Fruit fly (Drosophila melanogaster): ENCODE measurements around the gene chico.
A peak's percentile ranks its signal among the peaks of the same experiment; 100 is the strongest.

The chico gene

dm6 chr2L:10220501-10221386 is 26.1 kb downstream of the chico start, which contains the start of the genes Npc1a and Prosalpha6 (continued):
- peak; percentile 77 for TF ChIP-seq CG8290 (GFP tag; optimal IDR thresholded peaks at IDR 0.05)
- peak; percentile 72 to 82 for TF ChIP-seq CG8290 (tag; optimal IDR thresholded peaks at IDR 0.05)
- 0 out of 3 replicates have a peak, but pooled peaks have one; percentile 56 for TF ChIP-seq CG7963 (GFP tag; IDR thresholded peaks at IDR 0.05; ENCODE audit: partially characterized antibody)
- TF ChIP-seq bowl (GFP tag; IDR thresholded peaks at IDR 0.05), result no peak
- peak; percentile 6 for TF ChIP-seq CG33557 (GFP tag; optimal IDR thresholded peaks at IDR 0.05)
- peak; percentile 72 for TF ChIP-seq nmo (GFP tag; optimal IDR thresholded peaks at IDR 0.05)
- TF ChIP-seq CG18262 (tag; optimal IDR thresholded peaks at IDR 0.05), result peak; percentile 32
- no peak for TF ChIP-seq CoRest (tag; optimal IDR thresholded peaks at IDR 0.05)
- TF ChIP-seq mam (GFP tag; optimal IDR thresholded peaks at IDR 0.05), result peak; percentile 1
- no peak for TF ChIP-seq PHDP (tag; optimal IDR thresholded peaks at IDR 0.05)
- TF ChIP-seq schlank (tag; optimal IDR thresholded peaks at IDR 0.05), result no peak
- no peak for TF ChIP-seq bab2 (GFP tag; optimal IDR thresholded peaks at IDR 0.05)
- no peak for TF ChIP-seq cwo (GFP tag; optimal IDR thresholded peaks at IDR 0.05)
- no peak for TF ChIP-seq CkIIα-i1 (GFP tag; IDR thresholded peaks at IDR 0.05)
- TF ChIP-seq B-H2 (GFP tag; optimal IDR thresholded peaks at IDR 0.05), result no peak
- no peak for TF ChIP-seq CG2129 (GFP tag; IDR thresholded peaks at IDR 0.05; ENCODE audit: partially characterized antibody)
- TF ChIP-seq CG18764 (GFP tag; optimal IDR thresholded peaks at IDR 0.05), result no peak
- TF ChIP-seq fru (optimal IDR thresholded peaks at IDR 0.05), result no peak
- peak; percentile 47 for TF ChIP-seq CG8924 (tag; optimal IDR thresholded peaks at IDR 0.05)
- TF ChIP-seq lbe (GFP tag; optimal IDR thresholded peaks at IDR 0.05), result no peak
- peak; percentile 57; the same call in 1 of the 2 replicates for TF ChIP-seq ato (GFP tag; IDR thresholded peaks at IDR 0.05; ENCODE audit: partially characterized antibody)
- TF ChIP-seq vnd (GFP tag; IDR thresholded peaks at IDR 0.05; ENCODE audit: partially characterized antibody), result peak; percentile 59; the same call in 1 of the 3 replicates
- no peak for TF ChIP-seq Hand (GFP tag; optimal IDR thresholded peaks at IDR 0.05)
- peak; percentile 28 for TF ChIP-seq CG13775 (GFP tag; optimal IDR thresholded peaks at IDR 0.05)
- TF ChIP-seq Hr51 (GFP tag; optimal IDR thresholded peaks at IDR 0.05), result no peak
- TF ChIP-seq YL-1 (GFP tag; optimal IDR thresholded peaks at IDR 0.05), result no peak
- peak; percentile 91; the same call in 2 of the 3 replicates for TF ChIP-seq CG11560 (tag; IDR thresholded peaks at IDR 0.05)
- TF ChIP-seq CG14441 (GFP tag; IDR thresholded peaks at IDR 0.05), result no peak
- no peak for TF ChIP-seq CG7271 (tag; optimal IDR thresholded peaks at IDR 0.05)
- no peak for TF ChIP-seq Ravus (GFP tag; IDR thresholded peaks at IDR 0.05)
- TF ChIP-seq btn (GFP tag; optimal IDR thresholded peaks at IDR 0.05), result no peak
- TF ChIP-seq Rfx (GFP tag; IDR thresholded peaks at IDR 0.05), result no peak
- TF ChIP-seq fu2 (GFP tag; optimal IDR thresholded peaks at IDR 0.05), result no peak
- peak; percentile 99 for TF ChIP-seq CG30020 (tag; optimal IDR thresholded peaks at IDR 0.05)
- peak; percentile 8 for TF ChIP-seq CG4424 (GFP tag; optimal IDR thresholded peaks at IDR 0.05)
- no peak for TF ChIP-seq bigmax (GFP tag; optimal IDR thresholded peaks at IDR 0.05)
- peak; percentile 7 for TF ChIP-seq CG18476 (GFP tag; optimal IDR thresholded peaks at IDR 0.05)
- TF ChIP-seq disco-r (GFP tag; optimal IDR thresholded peaks at IDR 0.05), result no peak
- TF ChIP-seq Sry-β (GFP tag; optimal IDR thresholded peaks at IDR 0.05), result peak; percentile 46
- no peak for TF ChIP-seq Lim3 (GFP tag; IDR thresholded peaks at IDR 0.05)
- no peak for TF ChIP-seq Spps (tag; optimal IDR thresholded peaks at IDR 0.05)
- TF ChIP-seq GATAe (GFP tag; conservative IDR thresholded peaks at IDR 0.05), result no peak
- no peak for TF ChIP-seq CG9609 (GFP tag; optimal IDR thresholded peaks at IDR 0.05)
- TF ChIP-seq CG2120 (GFP tag; optimal IDR thresholded peaks at IDR 0.05), result peak; percentile 36
- peak in 1 of 2 experiments; percentile 66 for TF ChIP-seq tll (GFP tag; optimal IDR thresholded peaks at IDR 0.05)
- no peak for TF ChIP-seq CG6272 (GFP tag; IDR thresholded peaks at IDR 0.05)
- TF ChIP-seq CG6654 (GFP tag; optimal IDR thresholded peaks at IDR 0.05), result no peak
- TF ChIP-seq CG2202 (tag; optimal IDR thresholded peaks at IDR 0.05), result no peak
- TF ChIP-seq al (GFP tag; IDR thresholded peaks at IDR 0.05), result no peak
